Worm (Caenorhabditis elegans): ENCODE data around the gene F57G4.11.

Gene F57G4.11

ce11 chrV:17665906-17666305 is 40.9 kb downstream of the F57G4.11 start, which contains the start of gene F59A1.11:
Gene F59A1.11, minus strand, starts transcription at chrV:17666006.
- TF ChIP-seq sem-4 (tag; optimal IDR thresholded peaks at IDR 0.05): no peak
- no peak for TF ChIP-seq alr-1 (tag; optimal IDR thresholded peaks at IDR 0.05)
- no peak for TF ChIP-seq sma-9 (GFP tag; optimal IDR thresholded peaks at IDR 0.05)
- TF ChIP-seq sma-9 (tag; optimal IDR thresholded peaks at IDR 0.05): no peak
- TF ChIP-seq ztf-1 (GFP tag; conservative IDR thresholded peaks at IDR 0.05): no peak

- TF ChIP-seq ceh-82 (tag; optimal IDR thresholded peaks at IDR 0.05) (no peak), zag-1 (tag; optimal IDR thresholded peaks at IDR 0.05) (no peak), aly-2 (tag; optimal IDR thresholded peaks at IDR 0.05) (no peak), unc-55 (GFP tag; optimal IDR thresholded peaks at IDR 0.05) (no peak), nhr-10 (tag; optimal IDR thresholded peaks at IDR 0.05) (no peak), gmeb-1 (tag; optimal IDR thresholded peaks at IDR 0.05) (no peak), R02D3.7 (tag; optimal IDR thresholded peaks at IDR 0.05) (no peak), lin-13 (GFP tag; optimal IDR thresholded peaks at IDR 0.05) (no peak), mab-5 (tag; optimal IDR thresholded peaks at IDR 0.05) (no peak)
Observed at ce11 chrV:17667676-17668075, 42.7 kb downstream of the F57G4.11 start, which contains the start of gene F59A1.12. Gene F59A1.12, minus strand, starts transcription at chrV:17667776.

ce11 chrV:17668531-17668930 is 43.5 kb downstream of the F57G4.11 start, which contains the start of gene str-89:
Gene str-89, plus strand, starts transcription at chrV:17668831.
- no peak for TF ChIP-seq elt-3 (tag; optimal IDR thresholded peaks at IDR 0.05)
- TF ChIP-seq aly-2 (tag; optimal IDR thresholded peaks at IDR 0.05): no peak
- no peak for TF ChIP-seq nhr-12 (tag; optimal IDR thresholded peaks at IDR 0.05)
- no peak for TF ChIP-seq sem-4 (tag; optimal IDR thresholded peaks at IDR 0.05)
- TF ChIP-seq nhr-10 (tag; optimal IDR thresholded peaks at IDR 0.05): no peak
- no peak for TF ChIP-seq gmeb-1 (tag; optimal IDR thresholded peaks at IDR 0.05)
- no peak for TF ChIP-seq peb-1 (tag; optimal IDR thresholded peaks at IDR 0.05)
- no peak for TF ChIP-seq unc-62 (GFP tag; optimal IDR thresholded peaks at IDR 0.05)

- TF ChIP-seq sma-9 (GFP tag; optimal IDR thresholded peaks at IDR 0.05) (no peak), sma-9 (tag; optimal IDR thresholded peaks at IDR 0.05) (no peak), snpc-4 (tag; optimal IDR thresholded peaks at IDR 0.05) (no peak), nhr-25 (tag; optimal IDR thresholded peaks at IDR 0.05) (no peak), zag-1 (tag; optimal IDR thresholded peaks at IDR 0.05) (no peak), ztf-1 (GFP tag; conservative IDR thresholded peaks at IDR 0.05) (no peak), ama-1 (optimal IDR thresholded peaks at IDR 0.05) (no peak), nhr-11 (tag; optimal IDR thresholded peaks at IDR 0.05) (no peak), nhr-10 (tag; optimal IDR thresholded peaks at IDR 0.05) (no peak), ceh-82 (tag; optimal IDR thresholded peaks at IDR 0.05) (no peak), mdl-1 (tag; optimal IDR thresholded peaks at IDR 0.05) (no peak), nhr-23 (tag; optimal IDR thresholded peaks at IDR 0.05) (no peak), nhr-77 (tag; optimal IDR thresholded peaks at IDR 0.05) (no peak), blmp-1 (tag; optimal IDR thresholded peaks at IDR 0.05; ENCODE audit: insufficient read depth) (no peak), ztf-4 (tag; optimal IDR thresholded peaks at IDR 0.05) (no peak), ztf-11 (tag; optimal IDR thresholded peaks at IDR 0.05) (no peak), sem-4 (tag; optimal IDR thresholded peaks at IDR 0.05) (no peak), egl-27 (tag; optimal IDR thresholded peaks at IDR 0.05) (no peak), elt-3 (tag; optimal IDR thresholded peaks at IDR 0.05) (no peak), ceh-16 (tag; optimal IDR thresholded peaks at IDR 0.05) (no peak), dmd-4 (tag; optimal IDR thresholded peaks at IDR 0.05) (no peak)
Observed at ce11 chrV:17673343-17673742, 48.3 kb downstream of the F57G4.11 start, which contains the start of gene str-93. Gene str-93, minus strand, starts transcription at chrV:17673443.

ce11 chrV:17676553-17676952 is 51.5 kb downstream of the F57G4.11 start, which contains the start of gene str-92:
Gene str-92, minus strand, starts transcription at chrV:17676653.
- TF ChIP-seq R02D3.7 (tag; optimal IDR thresholded peaks at IDR 0.05): no peak
- TF ChIP-seq egl-27 (tag; optimal IDR thresholded peaks at IDR 0.05): no peak
- TF ChIP-seq nhr-129 (tag; optimal IDR thresholded peaks at IDR 0.05): no peak
- TF ChIP-seq lin-11 (tag; optimal IDR thresholded peaks at IDR 0.05): no peak
- no peak for TF ChIP-seq nhr-6 (tag; optimal IDR thresholded peaks at IDR 0.05)
- no peak for TF ChIP-seq gmeb-1 (tag; optimal IDR thresholded peaks at IDR 0.05)
- no peak for TF ChIP-seq unc-62 (GFP tag; optimal IDR thresholded peaks at IDR 0.05)
- TF ChIP-seq snpc-4 (tag; optimal IDR thresholded peaks at IDR 0.05): no peak
- no peak for TF ChIP-seq dmd-4 (tag; optimal IDR thresholded peaks at IDR 0.05)
- no peak for TF ChIP-seq nhr-10 (tag; optimal IDR thresholded peaks at IDR 0.05)
- no peak for TF ChIP-seq fos-1 (tag; optimal IDR thresholded peaks at IDR 0.05)
- no peak for TF ChIP-seq zag-1 (tag; optimal IDR thresholded peaks at IDR 0.05)
- TF ChIP-seq sma-3 (GFP tag; optimal IDR thresholded peaks at IDR 0.05): no peak
- no peak for TF ChIP-seq ztf-4 (tag; optimal IDR thresholded peaks at IDR 0.05)
- TF ChIP-seq ceh-16 (tag; optimal IDR thresholded peaks at IDR 0.05): no peak
- no peak for TF ChIP-seq ztf-1 (GFP tag; conservative IDR thresholded peaks at IDR 0.05)
- no peak for TF ChIP-seq mdl-1 (tag; optimal IDR thresholded peaks at IDR 0.05)
- no peak for TF ChIP-seq mbf-1 (tag; optimal IDR thresholded peaks at IDR 0.05)
- TF ChIP-seq sma-9 (GFP tag; optimal IDR thresholded peaks at IDR 0.05): no peak
- TF ChIP-seq sma-9 (tag; optimal IDR thresholded peaks at IDR 0.05): no peak
- no peak for TF ChIP-seq nhr-11 (tag; optimal IDR thresholded peaks at IDR 0.05)

All from whole organism, L2 larva.